Worm (Caenorhabditis elegans): ENCODE data around the gene T16G1.9.

DNA sequence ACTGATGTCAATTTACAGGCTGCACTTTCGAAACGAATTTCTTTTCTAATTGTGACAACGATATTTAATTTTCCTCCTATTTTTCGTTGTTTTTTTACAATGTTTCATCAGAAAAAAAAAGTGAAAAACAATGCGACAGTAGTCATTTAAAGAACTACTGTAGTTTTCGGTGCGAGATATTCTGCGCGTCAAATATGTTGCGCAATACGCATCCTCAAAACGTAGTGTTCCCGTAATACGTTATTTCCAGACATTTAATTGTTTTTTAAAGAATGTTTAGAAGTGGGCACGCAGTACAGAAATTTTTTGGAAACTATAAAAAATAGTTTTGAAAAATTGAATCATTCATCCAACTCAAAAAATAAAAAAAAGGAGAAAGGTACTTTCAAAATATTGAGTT, 23.4 kb upstream of the T16G1.9 start:
- TF ChIP-seq fkh-10 (GFP tag; optimal IDR thresholded peaks at IDR 0.05) (no peak), lin-15B (tag; optimal IDR thresholded peaks at IDR 0.05) (no peak), egl-27 (tag; optimal IDR thresholded peaks at IDR 0.05) (no peak), alr-1 (tag; optimal IDR thresholded peaks at IDR 0.05; ENCODE audit: borderline replicate concordance) (no peak), lin-13 (GFP tag; optimal IDR thresholded peaks at IDR 0.05) (no peak), unc-62 (GFP tag; optimal IDR thresholded peaks at IDR 0.05) (no peak), nhr-237 (tag; optimal IDR thresholded peaks at IDR 0.05) (no peak), nhr-76 (tag; optimal IDR thresholded peaks at IDR 0.05) (no peak), blmp-1 (tag; optimal IDR thresholded peaks at IDR 0.05) (no peak)

All from whole organism, L1 larva.